Fruit fly (Drosophila melanogaster) S2 (cell line): ENCODE results near the gene CG5326.

Experiments
- CG8478 ChIP-seq: fragments of >200 bp; optimal IDR thresholded peaks from 2 replicates; lab custom pipeline; 2018
- CTCF ChIP-seq, 2 experiments: fragments of >200 bp; optimal IDR thresholded peaks; 2 replicates each; lab custom pipeline; 2018

CG5326 gene

dm6 chr3R:22518285-22518684, 21.4 kb downstream of the CG5326 start:
- TF ChIP-seq CG8478 (lab: Kevin White, UChicago) (no peak), CTCF (optimal IDR thresholded peaks at IDR 0.05; lab: Kevin White, UChicago) (no peak)

dm6 chr3R:22515384-22515783, 24.3 kb downstream of the CG5326 start:
- TF ChIP-seq CTCF (optimal IDR thresholded peaks at IDR 0.05; lab: Kevin White, UChicago), result no peak
- TF ChIP-seq CG8478 (lab: Kevin White, UChicago), result no peak

dm6 chr3R:22503630-22504029, 36.1 kb downstream of the CG5326 start:
- TF ChIP-seq CTCF (optimal IDR thresholded peaks at IDR 0.05; lab: Kevin White, UChicago) (no peak), CG8478 (lab: Kevin White, UChicago) (no peak)

- TF ChIP-seq CTCF (optimal IDR thresholded peaks at IDR 0.05; lab: Kevin White, UChicago) (no peak), CG8478 (lab: Kevin White, UChicago) (no peak)
Observed at dm6 chr3R:22497025-22497424, 42.7 kb downstream of the CG5326 start, which contains the start of gene Octbeta1R. Gene Octbeta1R, plus strand, starts transcription at chr3R:22497215.

- TF ChIP-seq CTCF (optimal IDR thresholded peaks at IDR 0.05; lab: Kevin White, UChicago) (no peak), CG8478 (lab: Kevin White, UChicago) (no peak)
Observed at dm6 chr3R:22494523-22495309, 45.0 kb downstream of the CG5326 start.

dm6 chr3R:22492767-22493166, 47.0 kb downstream of the CG5326 start, which contains the start of gene tHMG2:
Gene tHMG2, plus strand, starts transcription at chr3R:22492953.
- TF ChIP-seq CTCF (optimal IDR thresholded peaks at IDR 0.05; lab: Kevin White, UChicago) (no peak), CG8478 (lab: Kevin White, UChicago) (no peak)

dm6 chr3R:22491088-22491879, 48.4 kb downstream of the CG5326 start, which contains the start of the genes CCT1 and tHMG1:
Gene CCT1, minus strand, starts transcription at chr3R:22491439.
Gene tHMG1, plus strand, starts transcription at chr3R:22491829.
- no peak for TF ChIP-seq CTCF (optimal IDR thresholded peaks at IDR 0.05; lab: Kevin White, UChicago)
- TF ChIP-seq CG8478 (lab: Kevin White, UChicago), result no peak

- TF ChIP-seq CG8478 (lab: Kevin White, UChicago) (no peak), CTCF (optimal IDR thresholded peaks at IDR 0.05; lab: Kevin White, UChicago) (no peak)
Observed at dm6 chr3R:22488855-22489254, 50.9 kb downstream of the CG5326 start, which contains the start of gene CG5376. Gene CG5376, minus strand, starts transcription at chr3R:22488955.

dm6 chr3R:22487037-22487492, 52.7 kb downstream of the CG5326 start, which contains the start of gene Pfdn5:
Gene Pfdn5, plus strand, starts transcription at chr3R:22487039.
- TF ChIP-seq CG8478 (lab: Kevin White, UChicago), result no peak
- TF ChIP-seq CTCF (optimal IDR thresholded peaks at IDR 0.05; lab: Kevin White, UChicago), result peak in 1 of 2 experiments; percentile 41

dm6 chr3R:22483537-22483936, 56.2 kb downstream of the CG5326 start:
- TF ChIP-seq CG8478 (lab: Kevin White, UChicago), result no peak
- TF ChIP-seq CTCF (optimal IDR thresholded peaks at IDR 0.05; lab: Kevin White, UChicago), result no peak
